Worm (Caenorhabditis elegans) whole organism, L4 larva: ENCODE data around the gene C02F12.8.

ENCODE experiments used
- F10B5.3 ChIP-seq: sonication (generic microtip); optimal IDR thresholded peaks from 2 replicates; lab custom pipeline; 2016; ENCODE audit warnings: mild to moderate bottlenecking, missing genetic modification characterization, missing compliant biosample characterization
- F44E2.7 ChIP-seq: fragments of 200-800 bp; sonication (Bioruptor generic); IDR thresholded peaks from 2 replicates; pipeline ENCODE4 v2.1.2; 2022; ENCODE audit warnings: missing genetic modification characterization, missing compliant biosample characterization
- Y105C5A.15 ChIP-seq: fragments of 200-800 bp; sonication (Bioruptor generic); IDR thresholded peaks from 2 replicates; pipeline ENCODE4 v1.3.6; 2022; ENCODE audit warnings: missing genetic modification characterization, missing compliant biosample characterization
- aha-1 ChIP-seq: fragments of 150-350 bp; peaks from one replicate; lab custom pipeline; 2014; ENCODE audit warnings: missing biosample characterization, missing genetic modification characterization
- arid-1 ChIP-seq: fragments of 200-800 bp; sonication (Bioruptor generic); conservative IDR thresholded peaks from 2 replicates; pipeline ENCODE4 v1.3.6; 2022; ENCODE audit warnings: missing genetic modification reagents, missing genetic modification characterization, missing compliant biosample characterization
- ceh-62 ChIP-seq: sonication (generic microtip); optimal IDR thresholded peaks from 2 replicates; lab custom pipeline; 2017; ENCODE audit warnings: missing biosample characterization, missing genetic modification characterization
- ces-1 ChIP-seq: fragments of 150-350 bp; sonication (generic microtip); optimal IDR thresholded peaks from 4 replicates; lab custom pipeline; 2014; ENCODE audit warnings: missing biosample characterization, missing genetic modification reagents, missing genetic modification characterization
- ctbp-1 ChIP-seq: fragments of 200-800 bp; sonication (Bioruptor generic); IDR thresholded peaks from 2 replicates; pipeline ENCODE4 v1.3.6; 2022; ENCODE audit warnings: missing genetic modification reagents, missing genetic modification characterization, missing compliant biosample characterization
- daf-12 ChIP-seq: fragments of 150-350 bp; optimal IDR thresholded peaks from 2 replicates; lab custom pipeline; 2014; ENCODE audit warnings: missing biosample characterization, missing genetic modification reagents, missing genetic modification characterization
- daf-16 ChIP-seq, 3 experiments: sonication (generic microtip); optimal IDR thresholded peaks; 2 replicates each; lab custom pipeline; 2016 to 2017; ENCODE audit warnings: missing genetic modification characterization in 3 of 3, missing genetic modification reagents in 3 of 3, mild to moderate bottlenecking in 2 of 3, missing compliant biosample characterization in 2 of 3, missing biosample characterization in 1 of 3, moderate library complexity in 1 of 3
- daf-19 ChIP-seq: fragments of 200-800 bp; sonication (Bioruptor generic); conservative IDR thresholded peaks from 2 replicates; pipeline ENCODE4 v1.3.6; 2022; ENCODE audit warnings: missing genetic modification characterization, missing compliant biosample characterization
- daf-8 ChIP-seq: fragments of 200-800 bp; sonication (Bioruptor generic); IDR thresholded peaks from 2 replicates; pipeline ENCODE4 v1.3.6; 2022; ENCODE audit warnings: missing genetic modification characterization, missing compliant biosample characterization
- dmd-6 ChIP-seq: fragments of 200-800 bp; sonication (Bioruptor generic); IDR thresholded peaks from 2 replicates; pipeline ENCODE4 v1.3.6; 2022; ENCODE audit warnings: missing genetic modification reagents, missing genetic modification characterization, missing compliant biosample characterization
- dmd-8 ChIP-seq: fragments of 200-800 bp; sonication (Bioruptor generic); IDR thresholded peaks from 2 replicates; pipeline ENCODE4 v1.3.6; 2022; ENCODE audit warnings: missing genetic modification characterization, missing compliant biosample characterization
- duxl-1 ChIP-seq: sonication (generic microtip); optimal IDR thresholded peaks from 2 replicates; lab custom pipeline; 2016; ENCODE audit warnings: mild to moderate bottlenecking, missing genetic modification characterization, moderate library complexity, missing compliant biosample characterization; ENCODE audit not compliant: poor library complexity
- egl-43 ChIP-seq: fragments of 200-800 bp; sonication (Bioruptor generic); IDR thresholded peaks from 2 replicates; pipeline ENCODE4 v1.3.6; 2022; ENCODE audit warnings: missing genetic modification reagents, missing genetic modification characterization, missing compliant biosample characterization
- fos-1 ChIP-seq: fragments of 150-350 bp; optimal IDR thresholded peaks from 2 replicates; lab custom pipeline; 2014; ENCODE audit warnings: missing biosample characterization, missing genetic modification characterization
- hif-1 ChIP-seq, 2 experiments: sonication (generic microtip); optimal IDR thresholded peaks; 2 replicates each; lab custom pipeline; 2016 to 2017; ENCODE audit warnings: missing compliant biosample characterization in 2 of 2, missing genetic modification characterization in 2 of 2, missing genetic modification reagents in 2 of 2, missing genotype in 2 of 2, mild to moderate bottlenecking in 1 of 2
- lim-7 ChIP-seq: fragments of 200-800 bp; sonication (Bioruptor generic); IDR thresholded peaks from 2 replicates; pipeline ENCODE4 v1.3.6; 2022; ENCODE audit warnings: missing genetic modification characterization, missing compliant biosample characterization
- lin-15B ChIP-seq: fragments of 150-350 bp; sonication (generic microtip); optimal IDR thresholded peaks from 3 replicates; lab custom pipeline; 2014; ENCODE audit warnings: missing biosample characterization, missing genetic modification characterization
- lin-38 ChIP-seq: fragments of 200-800 bp; sonication (Bioruptor generic); IDR thresholded peaks from 2 replicates; pipeline ENCODE4 v1.3.6; 2022; ENCODE audit warnings: missing genetic modification reagents, missing genetic modification characterization, missing compliant biosample characterization
- madf-5 ChIP-seq, 2 experiments: fragments of 200-800 bp; sonication (Bioruptor generic); IDR thresholded peaks; 2 replicates each; pipeline ENCODE4 v1.3.6; 2022; ENCODE audit warnings: missing compliant biosample characterization in 2 of 2, missing genetic modification characterization in 2 of 2
- madf-9 ChIP-seq: fragments of 200-800 bp; sonication (Bioruptor generic); conservative IDR thresholded peaks from 2 replicates; pipeline ENCODE4 v1.3.6; 2022; ENCODE audit warnings: missing genetic modification reagents, missing genetic modification characterization, missing compliant biosample characterization
- mdt-29 ChIP-seq: fragments of 200-800 bp; sonication (Bioruptor generic); IDR thresholded peaks from 2 replicates; pipeline ENCODE4 v1.3.6; 2022; ENCODE audit warnings: missing genetic modification reagents, missing genetic modification characterization, missing compliant biosample characterization
- mxl-3 ChIP-seq: fragments of 200-800 bp; sonication (Bioruptor generic); optimal IDR thresholded peaks from 2 replicates; lab custom pipeline; 2018; ENCODE audit warnings: mild to moderate bottlenecking, missing genetic modification characterization, missing compliant biosample characterization
- nhr-237 ChIP-seq: sonication (generic microtip); optimal IDR thresholded peaks from 2 replicates; lab custom pipeline; 2017; ENCODE audit warnings: missing biosample characterization, missing genetic modification characterization
- pqm-1 ChIP-seq: sonication (generic microtip); optimal IDR thresholded peaks from 2 replicates; lab custom pipeline; 2017; ENCODE audit warnings: missing biosample characterization, missing genetic modification characterization
- snpc-1.2 ChIP-seq: fragments of 200-800 bp; sonication (Bioruptor generic); IDR thresholded peaks from 2 replicates; pipeline ENCODE4 v1.3.6; 2022; ENCODE audit warnings: missing genetic modification reagents, missing genetic modification characterization, missing compliant biosample characterization
- tra-1 ChIP-seq: fragments of 200-800 bp; sonication (Bioruptor generic); IDR thresholded peaks from 2 replicates; pipeline ENCODE4 v1.3.6; 2022; ENCODE audit warnings: missing genetic modification reagents, missing genetic modification characterization, missing compliant biosample characterization
- unc-62 ChIP-seq, 3 experiments: fragments of 150-350 bp in 1 of 3; sonication (generic microtip); optimal IDR thresholded peaks in 2 of 3; peaks in 1 of 3; 1 replicate in 1 of 3; 2 replicates in 2 of 3; lab custom pipeline; 2014 to 2017; ENCODE audit warnings: missing biosample characterization in 3 of 3, missing genetic modification characterization in 3 of 3, missing genetic modification reagents in 3 of 3, missing genotype in 1 of 3
- zip-11 ChIP-seq: fragments of 200-800 bp; sonication (Bioruptor generic); IDR thresholded peaks from 2 replicates; pipeline ENCODE4 v1.3.6; 2022; ENCODE audit warnings: missing genetic modification characterization, missing compliant biosample characterization
- ztf-11 ChIP-seq: fragments of 150-350 bp; optimal IDR thresholded peaks from 2 replicates; lab custom pipeline; 2014; ENCODE audit warnings: missing biosample characterization, missing genetic modification characterization

C02F12.8 gene

DNA sequence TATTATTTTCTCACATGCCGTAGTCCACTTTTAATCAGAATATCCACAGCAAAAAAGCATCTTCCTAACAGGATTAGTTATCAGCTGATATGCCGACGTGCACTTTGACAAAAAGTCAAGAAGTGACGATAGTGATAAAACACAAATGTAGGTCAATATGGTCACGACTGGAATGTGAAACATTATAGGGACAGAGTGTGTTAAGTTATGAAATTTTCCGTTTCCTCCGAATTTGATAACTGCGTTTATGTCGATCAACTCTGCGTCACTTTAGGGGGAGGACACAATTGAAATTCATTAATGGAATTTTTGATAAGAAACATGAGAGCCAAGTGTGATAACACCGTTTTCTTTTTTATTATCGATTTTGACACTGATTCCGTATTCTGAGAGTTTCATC is 35.9 kb upstream of the C02F12.8 start, which contains the start of gene aex-4 (continued):
- TF ChIP-seq F10B5.3 (tag; lab: Kevin White, UChicago), result no peak
- no peak for TF ChIP-seq daf-12 (tag; lab: Kevin White, UChicago)
- TF ChIP-seq arid-1 (GFP tag; lab: Robert Waterston, UW), result no peak
- no peak for TF ChIP-seq daf-19 (GFP tag; lab: Robert Waterston, UW)
- no peak for TF ChIP-seq lin-15B (tag; lab: Kevin White, UChicago)
- TF ChIP-seq madf-9 (GFP tag; lab: Robert Waterston, UW), result no peak
- TF ChIP-seq aha-1 (tag; lab: Kevin White, UChicago), result peak; percentile 97
- no peak for TF ChIP-seq snpc-1.2 (GFP tag; lab: Robert Waterston, UW)
- TF ChIP-seq tra-1 (GFP tag; lab: Robert Waterston, UW), result peak; percentile 58
- no peak for TF ChIP-seq ztf-11 (tag; lab: Kevin White, UChicago)
- TF ChIP-seq pqm-1 (tag; lab: Kevin White, UChicago), result peak; percentile 98
- TF ChIP-seq nhr-237 (tag; lab: Kevin White, UChicago), result no peak
- TF ChIP-seq, all 104 proteins: peak for 18

DNA sequence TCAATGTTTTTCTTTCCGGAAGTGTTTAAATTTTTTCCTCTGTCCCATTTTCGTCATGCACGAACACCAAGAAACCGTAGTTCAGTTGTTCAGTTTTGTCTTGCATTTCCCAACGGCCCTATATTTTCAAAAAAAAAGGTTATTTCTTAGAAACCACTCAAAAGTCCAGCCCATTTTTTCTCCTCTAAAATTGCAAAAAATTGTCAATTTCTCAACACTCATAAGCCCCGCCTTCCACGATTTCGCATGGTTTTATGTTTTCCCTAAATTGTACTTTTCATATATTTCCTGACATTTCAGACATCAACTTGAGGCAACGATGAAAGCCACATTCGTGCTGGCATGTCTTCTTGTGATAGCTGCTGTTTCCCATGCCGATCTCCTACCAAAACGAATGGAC is 34.2 kb upstream of the C02F12.8 start, which contains the start of gene nlp-1:
Gene nlp-1, plus strand, starts transcription at position 301 of the 400 bp plus-strand sequence.
- TF ChIP-seq fos-1 (tag; lab: Kevin White, UChicago) (no peak), zip-11 (no peak), mxl-3 (GFP tag; lab: Kevin White, UChicago) (no peak), mdt-29 (no peak), egl-43 (GFP tag; lab: Robert Waterston, UW) (no peak), ces-1 (GFP tag; lab: Kevin White, UChicago) (no peak), daf-16 (GFP tag; optimal IDR thresholded peaks at IDR 0.05; lab: Kevin White, UChicago) (no peak), daf-16 (tag; optimal IDR thresholded peaks at IDR 0.05; lab: Kevin White, UChicago) (no peak), tra-1 (GFP tag; lab: Robert Waterston, UW) (no peak), hif-1 (tag; optimal IDR thresholded peaks at IDR 0.05; lab: Kevin White, UChicago) (no peak), ceh-62 (no peak), ctbp-1 (GFP tag; lab: Robert Waterston, UW) (no peak), daf-8 (no peak), F44E2.7 (GFP tag; lab: Robert Waterston, UW) (no peak), madf-5 (GFP tag; IDR thresholded peaks at IDR 0.05; lab: Robert Waterston, UW) (no peak)

- TF ChIP-seq duxl-1 (tag; lab: Kevin White, UChicago), result no peak
- TF ChIP-seq, all 104 proteins: peak for 0
These were observed 32.4 kb upstream of the C02F12.8 start for ce11 chrX:3725437-3725836.

ce11 chrX:3722567-3722966 is 29.5 kb upstream of the C02F12.8 start:
- TF ChIP-seq lim-7 (GFP tag; lab: Robert Waterston, UW) (peak; percentile 62), snpc-1.2 (GFP tag; lab: Robert Waterston, UW) (peak; percentile 38; the same call in 1 of the 2 replicates), Y105C5A.15 (GFP tag; lab: Robert Waterston, UW) (0 out of 2 replicates have a peak, but pooled peaks have one; percentile 36), dmd-8 (GFP tag; lab: Robert Waterston, UW) (0 out of 2 replicates have a peak, but pooled peaks have one; percentile 38)

DNA sequence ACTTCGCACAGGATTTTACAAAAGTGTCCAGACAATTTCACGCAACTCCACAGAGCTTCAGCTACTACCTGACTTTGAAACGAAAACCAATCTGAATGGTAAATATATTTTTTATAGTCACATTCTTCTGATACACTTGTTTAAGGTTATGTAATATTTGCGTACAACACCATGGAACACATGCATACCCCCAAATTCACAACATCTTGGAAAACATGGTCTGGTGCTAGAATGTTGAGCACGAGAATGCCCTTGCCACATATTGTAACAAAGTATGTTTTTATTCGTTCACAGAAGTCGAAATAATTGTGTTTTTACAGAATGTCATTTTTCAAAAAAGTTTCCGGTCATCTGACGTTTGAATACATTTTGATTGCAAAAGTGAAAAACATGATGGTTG is 22.8 kb upstream of the C02F12.8 start:
- TF ChIP-seq lin-38 (GFP tag; lab: Robert Waterston, UW) (no peak), dmd-6 (no peak), hif-1 (tag; optimal IDR thresholded peaks at IDR 0.05; lab: Kevin White, UChicago) (no peak), ceh-62 (no peak), unc-62 (GFP tag; optimal IDR thresholded peaks at IDR 0.05 in 1 of 2; lab: Kevin White, UChicago) (peak in 1 of 2 experiments; percentile 93), unc-62 (tag; optimal IDR thresholded peaks at IDR 0.05; lab: Kevin White, UChicago) (no peak)
- TF ChIP-seq, all 104 proteins: peak for 1
